Fruit fly (Drosophila melanogaster): ENCODE measurements around the gene CG11034.

Gene CG11034

DNA sequence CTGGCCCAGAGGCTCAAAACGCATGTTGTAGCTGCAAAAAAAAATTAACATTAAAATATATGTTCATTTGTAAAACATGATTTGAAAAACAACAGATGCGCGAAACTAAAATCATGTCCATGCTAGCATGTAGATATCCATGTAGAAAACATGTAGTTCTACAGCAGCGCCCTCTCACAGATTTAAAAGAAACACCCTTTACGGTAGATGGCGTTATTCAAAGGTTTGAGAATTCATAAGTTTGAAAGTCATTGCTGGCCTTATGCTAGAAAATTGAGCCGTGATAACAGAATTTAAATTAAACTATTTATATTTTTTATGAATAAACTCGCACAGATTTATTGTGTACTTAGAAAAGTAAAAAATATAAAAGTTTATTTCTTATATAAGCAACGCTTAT lies 34.0 kb upstream of the CG11034 start (continued):
- TF ChIP-seq Sox100B (GFP tag; optimal IDR thresholded peaks at IDR 0.05): no peak
- no peak for TF ChIP-seq jing (GFP tag; optimal IDR thresholded peaks at IDR 0.05)
- TF ChIP-seq CG13424 (tag; optimal IDR thresholded peaks at IDR 0.05): peak; percentile 5
- no peak for TF ChIP-seq lbe (GFP tag; optimal IDR thresholded peaks at IDR 0.05)
- TF ChIP-seq usp (GFP tag; optimal IDR thresholded peaks at IDR 0.05): no peak
- peak; percentile 41 for TF ChIP-seq CG18764 (GFP tag; optimal IDR thresholded peaks at IDR 0.05)
- TF ChIP-seq onecut (GFP tag; IDR thresholded peaks at IDR 0.05): no peak
- TF ChIP-seq Deaf1 (tag; optimal IDR thresholded peaks at IDR 0.05): no peak
- no peak for TF ChIP-seq CG9437 (GFP tag; optimal IDR thresholded peaks at IDR 0.05)
- TF ChIP-seq sc (optimal IDR thresholded peaks at IDR 0.05): no peak
- no peak for TF ChIP-seq sc (GFP tag; optimal IDR thresholded peaks at IDR 0.05)
- peak; percentile 16 for TF ChIP-seq pnt (GFP tag; optimal IDR thresholded peaks at IDR 0.05)
- peak; percentile 30 for TF ChIP-seq tin (GFP tag; optimal IDR thresholded peaks at IDR 0.05)
- TF ChIP-seq CG1529 (GFP tag; optimal IDR thresholded peaks at IDR 0.05): no peak
- TF ChIP-seq CG11398 (GFP tag; optimal IDR thresholded peaks at IDR 0.05): no peak
- no peak for TF ChIP-seq dmrt11E (tag; optimal IDR thresholded peaks at IDR 0.05)
- TF ChIP-seq sna (GFP tag; IDR thresholded peaks at IDR 0.05; ENCODE audit: partially characterized antibody): no peak
- TF ChIP-seq CG12744 (GFP tag; optimal IDR thresholded peaks at IDR 0.05): no peak
- peak; percentile 47 for TF ChIP-seq slou (GFP tag; optimal IDR thresholded peaks at IDR 0.05)
- TF ChIP-seq CG30403 (GFP tag; optimal IDR thresholded peaks at IDR 0.05): peak; percentile 26
- TF ChIP-seq CG9797 (GFP tag; optimal IDR thresholded peaks at IDR 0.05): no peak
- no peak for TF ChIP-seq CG17568 (GFP tag; optimal IDR thresholded peaks at IDR 0.05)
- TF ChIP-seq ATbp (GFP tag; optimal IDR thresholded peaks at IDR 0.05): no peak
- no peak for TF ChIP-seq Dad (GFP tag; optimal IDR thresholded peaks at IDR 0.05)
- TF ChIP-seq zen2 (GFP tag; IDR thresholded peaks at IDR 0.05; ENCODE audit: partially characterized antibody): no peak
- no peak for TF ChIP-seq CG13296 (GFP tag; optimal IDR thresholded peaks at IDR 0.05)
- peak; percentile 69 for TF ChIP-seq Chrac-16 (GFP tag; optimal IDR thresholded peaks at IDR 0.05)
- no peak for TF ChIP-seq CG6689 (GFP tag; IDR thresholded peaks at IDR 0.05)
- TF ChIP-seq nerfin-1 (tag; optimal IDR thresholded peaks at IDR 0.05): no peak
- no peak for TF ChIP-seq CG43689 (GFP tag; IDR thresholded peaks at IDR 0.05)
- TF ChIP-seq maf-S (GFP tag; optimal IDR thresholded peaks at IDR 0.05): no peak
- no peak for TF ChIP-seq D19A (tag; optimal IDR thresholded peaks at IDR 0.05)
- TF ChIP-seq dan (GFP tag; IDR thresholded peaks at IDR 0.05): no peak
- TF ChIP-seq bowl (GFP tag; IDR thresholded peaks at IDR 0.05): no peak
- no peak for TF ChIP-seq her (GFP tag; optimal IDR thresholded peaks at IDR 0.05)
- no peak for TF ChIP-seq nmo (GFP tag; optimal IDR thresholded peaks at IDR 0.05)
- TF ChIP-seq crp (GFP tag; optimal IDR thresholded peaks at IDR 0.05): no peak
- TF ChIP-seq insv (GFP tag; optimal IDR thresholded peaks at IDR 0.05): no peak
- TF ChIP-seq vnd (GFP tag; IDR thresholded peaks at IDR 0.05; ENCODE audit: partially characterized antibody): peak; percentile 50; the same call in 2 of the 3 replicates
- no peak for TF ChIP-seq CG18599 (GFP tag; optimal IDR thresholded peaks at IDR 0.05)
- no peak for TF ChIP-seq gsb-n (tag; optimal IDR thresholded peaks at IDR 0.05)
- TF ChIP-seq CG12299 (tag; optimal IDR thresholded peaks at IDR 0.05): no peak
- TF ChIP-seq Dfd (GFP tag; optimal IDR thresholded peaks at IDR 0.05): no peak
- TF ChIP-seq Hr78 (GFP tag; optimal IDR thresholded peaks at IDR 0.05): no peak
- peak; percentile 100 for TF ChIP-seq CG6654 (GFP tag; optimal IDR thresholded peaks at IDR 0.05)
- no peak for TF ChIP-seq CG12659 (GFP tag; optimal IDR thresholded peaks at IDR 0.05)
- TF ChIP-seq cato (GFP tag; optimal IDR thresholded peaks at IDR 0.05; ENCODE audit: borderline replicate concordance): no peak
- TF ChIP-seq pum (GFP tag; optimal IDR thresholded peaks at IDR 0.05): no peak
- no peak for TF ChIP-seq kay (GFP tag; optimal IDR thresholded peaks at IDR 0.05)
- no peak for TF ChIP-seq CG12236 (GFP tag; optimal IDR thresholded peaks at IDR 0.05)
- peak; percentile 15; the same call in 1 of the 2 replicates for TF ChIP-seq CG4730 (GFP tag; IDR thresholded peaks at IDR 0.05)

Measured in whole organism, embryonic.